Worm (Caenorhabditis elegans): ENCODE measurements around the gene srbc-11.
"Not testable (repeated sequence)": the region's sequence is repeated elsewhere in the genome, so short reads cannot be mapped to it uniquely, and the experiment has no call there.

Gene srbc-11

DNA sequence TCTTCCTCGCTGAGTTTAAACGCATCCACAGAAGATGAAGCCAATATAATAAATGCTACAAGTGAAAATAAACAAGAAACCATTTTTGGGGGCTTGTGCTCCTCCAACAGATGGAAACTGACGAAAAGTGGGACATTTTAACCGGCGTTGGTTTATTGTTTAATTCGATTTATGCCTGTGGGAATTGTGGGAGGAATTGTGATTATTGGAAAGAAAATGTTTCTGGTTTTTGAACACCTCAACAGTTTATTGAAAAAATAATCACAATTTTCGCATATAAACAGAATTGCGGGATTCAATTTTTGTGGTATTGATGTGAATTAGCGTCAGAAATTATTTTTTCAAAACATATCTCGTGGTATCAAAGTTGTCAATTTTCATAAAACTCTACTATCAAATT is 40.9 kb downstream of the srbc-11 start, which contains the start of gene try-8:
Gene try-8, minus strand, starts transcription at position 101 of the 400 bp plus-strand sequence.
- TF ChIP-seq unc-120 (tag; optimal IDR thresholded peaks at IDR 0.05; ENCODE audit: poor library complexity, severe bottlenecking) = no peak
- TF ChIP-seq ztf-11 (tag; optimal IDR thresholded peaks at IDR 0.05) = no peak
- no peak for TF ChIP-seq ceh-83 (GFP tag; optimal IDR thresholded peaks at IDR 0.05)
- TF ChIP-seq elt-1 (tag; optimal IDR thresholded peaks at IDR 0.05; ENCODE audit: borderline replicate concordance, insufficient read depth) = no peak

DNA sequence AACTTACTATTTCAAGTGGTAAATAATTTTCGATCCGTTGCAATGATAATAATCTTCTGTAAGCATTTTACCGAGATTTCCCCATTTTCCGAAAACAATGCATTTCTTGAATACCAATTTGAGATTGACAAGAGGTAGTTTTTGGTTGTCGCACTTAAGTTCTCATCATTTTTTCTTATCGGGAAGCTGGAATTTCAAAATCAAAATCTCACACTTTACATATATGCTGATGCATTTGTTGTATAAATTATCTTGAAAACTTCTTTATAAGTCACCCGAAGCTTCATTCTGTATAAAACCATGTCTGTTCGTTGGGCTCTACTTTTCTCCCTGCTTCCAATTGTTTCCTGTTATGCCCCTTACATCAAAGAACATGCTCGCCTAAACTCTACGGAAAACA is 43.7 kb downstream of the srbc-11 start, which contains the start of gene try-11:
Gene try-11, plus strand, starts transcription at position 301 of the 400 bp plus-strand sequence.
- TF ChIP-seq zip-8 (tag; optimal IDR thresholded peaks at IDR 0.05) (no peak), ceh-83 (GFP tag; optimal IDR thresholded peaks at IDR 0.05) (no peak), ces-1 (GFP tag; optimal IDR thresholded peaks at IDR 0.05) (no peak), snpc-4 (tag; optimal IDR thresholded peaks at IDR 0.05) (no peak), ztf-11 (tag; optimal IDR thresholded peaks at IDR 0.05) (no peak), ham-2 (GFP tag; optimal IDR thresholded peaks at IDR 0.05) (no peak), cnd-1 (tag; optimal IDR thresholded peaks at IDR 0.05) (no peak), sptf-1 (tag; optimal IDR thresholded peaks at IDR 0.05) (no peak), hlh-1 (tag; optimal IDR thresholded peaks at IDR 0.05) (no peak), lin-13 (tag; optimal IDR thresholded peaks at IDR 0.05) (no peak), elt-3 (tag; optimal IDR thresholded peaks at IDR 0.05) (no peak), mab-5 (tag; optimal IDR thresholded peaks at IDR 0.05) (no peak), lin-32 (GFP tag; optimal IDR thresholded peaks at IDR 0.05) (no peak), M03D4.4 (tag; optimal IDR thresholded peaks at IDR 0.05) (no peak), flh-1 (GFP tag; optimal IDR thresholded peaks at IDR 0.05) (no peak), mls-2 (tag; optimal IDR thresholded peaks at IDR 0.05) (no peak), mep-1 (tag; optimal IDR thresholded peaks at IDR 0.05) (no peak), lsy-2 (tag; optimal IDR thresholded peaks at IDR 0.05) (no peak)

DNA sequence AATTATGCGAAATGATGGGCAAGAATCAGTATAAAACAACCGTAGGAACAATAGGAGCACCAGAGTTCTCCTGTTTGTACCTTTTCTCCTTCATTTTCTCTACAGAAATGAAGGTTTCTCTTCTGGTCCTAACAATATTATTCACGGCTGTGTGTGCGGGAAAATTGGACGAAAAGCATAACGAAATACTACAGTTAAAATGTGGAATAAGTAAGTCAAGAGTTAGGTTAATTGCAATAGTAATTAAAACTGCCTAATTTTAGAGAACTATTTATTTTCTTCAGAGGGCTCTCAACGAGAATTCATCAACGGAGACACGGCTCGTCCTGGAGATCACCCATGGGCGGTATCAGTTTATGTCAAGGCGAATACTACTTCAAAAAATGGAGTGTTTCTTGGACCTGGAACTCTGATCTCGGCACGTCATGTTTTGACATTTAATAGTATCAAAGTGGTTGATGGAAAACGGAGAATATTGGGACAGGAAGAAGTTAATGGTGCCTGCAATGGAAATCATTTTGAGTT is 45.7 kb downstream of the srbc-11 start, which contains the start of gene try-12:
Gene try-12, plus strand, starts transcription at position 51 of the 525 bp plus-strand sequence.
- TF ChIP-seq elt-1 (tag; optimal IDR thresholded peaks at IDR 0.05; ENCODE audit: borderline replicate concordance, insufficient read depth) = no peak
- no peak for TF ChIP-seq cnd-1 (tag; optimal IDR thresholded peaks at IDR 0.05)
- no peak for TF ChIP-seq nhr-28 (tag; optimal IDR thresholded peaks at IDR 0.05)
- TF ChIP-seq bed-3 (GFP tag; optimal IDR thresholded peaks at IDR 0.05) = no peak

DNA sequence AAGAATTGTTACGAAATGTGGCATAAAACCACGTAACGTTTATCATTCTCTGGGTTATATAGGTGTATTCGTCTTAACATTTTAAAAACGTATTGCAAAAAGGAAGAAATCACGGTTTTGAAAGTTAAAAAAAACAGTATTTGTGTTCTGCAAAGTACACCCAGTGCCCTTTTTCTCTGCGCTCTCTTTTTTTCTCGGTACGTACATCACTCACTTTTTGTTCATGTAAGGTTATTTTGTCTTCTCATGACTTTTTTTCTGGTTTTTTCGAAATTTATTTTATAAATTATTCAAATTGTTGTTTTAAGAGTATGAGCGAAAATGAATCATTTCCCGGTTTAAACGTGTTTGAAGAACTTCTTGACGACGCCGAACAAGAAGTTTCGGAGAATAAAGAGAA is 48.1 kb downstream of the srbc-11 start, which contains the start of gene F25E5.5:
Gene F25E5.5, plus strand, starts transcription at position 301 of the 400 bp plus-strand sequence.
- TF ChIP-seq nhr-76 (tag; optimal IDR thresholded peaks at IDR 0.05) (no peak), nhr-12 (tag; optimal IDR thresholded peaks at IDR 0.05) (no peak), sptf-1 (tag; optimal IDR thresholded peaks at IDR 0.05) (no peak), M03D4.4 (tag; optimal IDR thresholded peaks at IDR 0.05) (no peak), nhr-237 (tag; optimal IDR thresholded peaks at IDR 0.05) (no peak), unc-120 (tag; optimal IDR thresholded peaks at IDR 0.05; ENCODE audit: poor library complexity, severe bottlenecking) (no peak), elt-3 (tag; optimal IDR thresholded peaks at IDR 0.05) (no peak), lin-13 (tag; optimal IDR thresholded peaks at IDR 0.05) (no peak), tbx-8 (GFP tag; optimal IDR thresholded peaks at IDR 0.05) (no peak), mls-2 (tag; optimal IDR thresholded peaks at IDR 0.05) (no peak), cnd-1 (tag; optimal IDR thresholded peaks at IDR 0.05) (no peak), drap-1 (GFP tag; optimal IDR thresholded peaks at IDR 0.05) (no peak), ceh-43 (GFP tag; optimal IDR thresholded peaks at IDR 0.05) (no peak)

DNA sequence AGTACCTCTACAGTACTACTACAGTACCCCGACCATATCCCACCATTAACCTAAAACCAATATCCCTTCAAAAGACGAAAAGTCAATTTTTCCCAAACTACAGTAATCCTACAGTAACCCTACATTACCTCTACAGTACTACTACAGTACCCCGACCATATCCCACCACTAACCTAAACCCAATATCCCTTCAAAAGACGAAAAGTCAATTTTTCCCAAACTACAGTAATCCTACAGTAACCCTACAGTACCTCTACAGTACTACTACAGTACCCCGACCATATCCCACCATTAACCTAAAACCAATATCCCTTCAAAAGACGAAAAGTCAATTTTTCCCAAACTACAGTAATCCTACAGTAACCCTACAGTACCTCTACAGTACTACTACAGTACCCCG is 50.8 kb downstream of the srbc-11 start, which contains the start of gene nhr-141:
Gene nhr-141, plus strand, starts transcription at position 331 of the 400 bp plus-strand sequence.
- TF ChIP-seq zip-8 (tag; optimal IDR thresholded peaks at IDR 0.05); ceh-43 (GFP tag; optimal IDR thresholded peaks at IDR 0.05); snpc-4 (tag; optimal IDR thresholded peaks at IDR 0.05): not testable (repeated sequence)
